Worm (Caenorhabditis elegans) whole organism, late embryonic: ENCODE measurements around the gene F53A9.9.

Experiments used
- ahr-1 ChIP-seq: sonication (generic microtip); optimal IDR thresholded peaks from 2 replicates; lab custom pipeline; 2016; ENCODE audit warnings: missing genetic modification characterization, missing compliant biosample characterization
- ama-1 ChIP-seq: fragments of 150-350 bp; optimal IDR thresholded peaks from 2 replicates; lab custom pipeline; 2014
- ceh-48 ChIP-seq: sonication (generic microtip); optimal IDR thresholded peaks from 2 replicates; lab custom pipeline; 2016; ENCODE audit warnings: missing genetic modification characterization, inconsistent platforms, missing compliant biosample characterization
- dmd-4 ChIP-seq: sonication (generic microtip); optimal IDR thresholded peaks from 2 replicates; lab custom pipeline; 2016; ENCODE audit warnings: borderline replicate concordance, missing genetic modification characterization, missing compliant biosample characterization
- pat-9 ChIP-seq: fragments of 200-800 bp; sonication (Bioruptor generic); optimal IDR thresholded peaks from 2 replicates; lab custom pipeline; 2018; ENCODE audit warnings: mild to moderate bottlenecking, missing genetic modification characterization, moderate library complexity, missing compliant biosample characterization
- unc-55 ChIP-seq: sonication (generic microtip); optimal IDR thresholded peaks from 2 replicates; lab custom pipeline; 2017; ENCODE audit warnings: missing biosample characterization, missing genetic modification reagents, missing genetic modification characterization
- ztf-16 ChIP-seq: sonication (generic microtip); optimal IDR thresholded peaks from 2 replicates; lab custom pipeline; 2017; ENCODE audit warnings: missing genetic modification characterization, missing compliant biosample characterization

DNA sequence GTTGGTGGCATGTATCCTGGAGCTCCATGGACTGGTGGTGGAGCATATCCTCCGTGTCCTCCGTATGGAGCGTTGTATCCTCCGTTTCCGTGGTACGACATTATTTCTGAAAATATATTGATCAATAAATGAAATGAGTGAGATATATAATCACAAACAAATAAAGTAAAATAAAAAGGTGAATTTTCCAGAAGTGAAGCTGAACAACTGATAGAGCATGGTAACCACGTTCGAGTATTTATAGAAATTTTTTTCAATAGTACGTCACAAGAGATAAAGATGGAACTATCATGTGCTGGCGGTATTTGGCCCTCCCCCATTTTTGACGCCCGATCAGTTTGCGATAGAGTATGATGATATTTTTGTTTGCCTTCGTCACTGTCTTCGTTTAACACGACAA, 3.7 kb downstream of the F53A9.9 start, which contains the start of gene F53A9.7:
- TF ChIP-seq dmd-4 (no peak), unc-55 (GFP tag; lab: Kevin White, UChicago) (no peak), ahr-1 (tag; lab: Kevin White, UChicago) (no peak), pat-9 (tag; lab: Kevin White, UChicago) (no peak), ceh-48 (tag; lab: Kevin White, UChicago) (no peak), ama-1 (no peak), ztf-16 (no peak)
